Worm (Caenorhabditis elegans) whole organism, L2 larva: Measurements from ENCODE around the gene clec-181.

ENCODE experiments used
- C34F6.9 ChIP-seq: fragments of 150-350 bp; optimal IDR thresholded peaks from 2 replicates; lab custom pipeline; 2014; ENCODE audit warnings: missing biosample characterization, missing genetic modification characterization
- Y55F3AM.14 ChIP-seq: fragments of 200-800 bp; sonication (Bioruptor generic); optimal IDR thresholded peaks from 2 replicates; lab custom pipeline; 2018; ENCODE audit warnings: mild to moderate bottlenecking, missing genetic modification characterization, missing compliant biosample characterization
- ZK546.5 ChIP-seq: sonication (generic microtip); optimal IDR thresholded peaks from 2 replicates; lab custom pipeline; 2017; ENCODE audit warnings: missing biosample characterization, missing genetic modification characterization
- alr-1 ChIP-seq: fragments of 150-350 bp; optimal IDR thresholded peaks from 2 replicates; lab custom pipeline; 2014; ENCODE audit warnings: missing biosample characterization, missing genetic modification characterization
- aly-2 ChIP-seq: fragments of 150-350 bp; optimal IDR thresholded peaks from 2 replicates; lab custom pipeline; 2014; ENCODE audit warnings: missing biosample characterization, missing genetic modification characterization
- blmp-1 ChIP-seq: sonication (generic microtip); optimal IDR thresholded peaks from 2 replicates; lab custom pipeline; 2017; ENCODE audit warnings: missing genetic modification characterization, mild to moderate bottlenecking, missing compliant biosample characterization, antibody characterized with exemption, moderate library complexity; ENCODE audit not compliant: insufficient read depth
- ceh-16 ChIP-seq: fragments of 150-350 bp; optimal IDR thresholded peaks from 2 replicates; lab custom pipeline; 2014; ENCODE audit warnings: missing biosample characterization, missing genetic modification characterization
- crh-2 ChIP-seq: sonication (generic microtip); optimal IDR thresholded peaks from 2 replicates; lab custom pipeline; 2017; ENCODE audit warnings: missing biosample characterization, missing genetic modification characterization
- dmd-4 ChIP-seq: sonication (generic microtip); optimal IDR thresholded peaks from 2 replicates; lab custom pipeline; 2017; ENCODE audit warnings: missing biosample characterization, missing genetic modification characterization
- egl-27 ChIP-seq: sonication (generic microtip); optimal IDR thresholded peaks from 3 replicates; lab custom pipeline; 2017; ENCODE audit warnings: missing biosample characterization, missing genetic modification reagents, missing genetic modification characterization
- elt-1 ChIP-seq: fragments of 150-350 bp; optimal IDR thresholded peaks from 2 replicates; lab custom pipeline; 2014; ENCODE audit warnings: missing biosample characterization, missing genetic modification characterization
- elt-3 ChIP-seq: sonication (generic microtip); optimal IDR thresholded peaks from 2 replicates; lab custom pipeline; 2017; ENCODE audit warnings: missing biosample characterization, missing genetic modification characterization
- lin-11 ChIP-seq: fragments of 150-350 bp; sonication (generic microtip); optimal IDR thresholded peaks from 2 replicates; lab custom pipeline; 2014; ENCODE audit warnings: missing biosample characterization, missing genetic modification characterization, inconsistent platforms, mixed read lengths
- lin-13 ChIP-seq: fragments of 150-350 bp; optimal IDR thresholded peaks from 2 replicates; lab custom pipeline; 2014; ENCODE audit warnings: missing biosample characterization, missing genetic modification reagents, missing genetic modification characterization
- lin-39 ChIP-seq: fragments of 150-350 bp; optimal IDR thresholded peaks from 2 replicates; lab custom pipeline; 2014; ENCODE audit warnings: missing biosample characterization, missing genetic modification reagents, missing genetic modification characterization
- mab-5 ChIP-seq: fragments of 150-350 bp; optimal IDR thresholded peaks from 2 replicates; lab custom pipeline; 2014; ENCODE audit warnings: missing biosample characterization, missing genetic modification characterization
- mdl-1 ChIP-seq, 2 experiments: fragments of 150-350 bp in 1 of 2; sonication (generic microtip) in 1 of 2; optimal IDR thresholded peaks; 2 replicates each; lab custom pipeline; 2017; ENCODE audit warnings: missing biosample characterization in 2 of 2, missing genetic modification characterization in 2 of 2
- nhr-10 ChIP-seq: sonication (generic microtip); optimal IDR thresholded peaks from 2 replicates; lab custom pipeline; 2017; ENCODE audit warnings: missing biosample characterization, missing genetic modification characterization
- nhr-12 ChIP-seq: fragments of 150-350 bp; optimal IDR thresholded peaks from 2 replicates; lab custom pipeline; 2014; ENCODE audit warnings: missing biosample characterization, missing genetic modification characterization
- nhr-129 ChIP-seq: fragments of 150-350 bp; optimal IDR thresholded peaks from 2 replicates; lab custom pipeline; 2014; ENCODE audit warnings: missing biosample characterization, missing genetic modification characterization
- nhr-21 ChIP-seq: fragments of 150-350 bp; optimal IDR thresholded peaks from 2 replicates; lab custom pipeline; 2014; ENCODE audit warnings: missing biosample characterization, missing genetic modification characterization
- nhr-23 ChIP-seq: fragments of 150-350 bp; optimal IDR thresholded peaks from 2 replicates; lab custom pipeline; 2014; ENCODE audit warnings: missing biosample characterization, missing genetic modification reagents, missing genetic modification characterization
- nhr-25 ChIP-seq: fragments of 150-350 bp; sonication (generic microtip); optimal IDR thresholded peaks from 3 replicates; lab custom pipeline; 2014; ENCODE audit warnings: missing biosample characterization, missing genetic modification characterization
- nhr-6 ChIP-seq: fragments of 150-350 bp; optimal IDR thresholded peaks from 2 replicates; lab custom pipeline; 2014; ENCODE audit warnings: missing biosample characterization, missing genetic modification characterization
- peb-1 ChIP-seq: fragments of 150-350 bp; optimal IDR thresholded peaks from 2 replicates; lab custom pipeline; 2014; ENCODE audit warnings: missing biosample characterization, missing genetic modification characterization
- sem-4 ChIP-seq: fragments of 150-350 bp; optimal IDR thresholded peaks from 2 replicates; lab custom pipeline; 2014; ENCODE audit warnings: missing biosample characterization, missing genetic modification reagents, missing genetic modification characterization
- skn-1 ChIP-seq: sonication (generic microtip); optimal IDR thresholded peaks from 2 replicates; lab custom pipeline; 2017; ENCODE audit warnings: missing biosample characterization, missing genetic modification characterization
- sma-3 ChIP-seq: sonication (generic microtip); optimal IDR thresholded peaks from 2 replicates; lab custom pipeline; 2016; ENCODE audit warnings: missing genetic modification reagents, missing genetic modification characterization, missing compliant biosample characterization
- snpc-4 ChIP-seq: fragments of 150-350 bp; optimal IDR thresholded peaks from 2 replicates; lab custom pipeline; 2014; ENCODE audit warnings: missing biosample characterization, missing genetic modification characterization
- unc-39 ChIP-seq: fragments of 150-350 bp; optimal IDR thresholded peaks from 2 replicates; lab custom pipeline; 2014; ENCODE audit warnings: missing biosample characterization, missing genetic modification characterization
- zag-1 ChIP-seq: fragments of 150-350 bp; optimal IDR thresholded peaks from 2 replicates; lab custom pipeline; 2014; ENCODE audit warnings: missing biosample characterization, missing genetic modification characterization
- ztf-1 ChIP-seq: fragments of 200-800 bp; sonication (Bioruptor generic); conservative IDR thresholded peaks from 2 replicates; pipeline ENCODE4 v1.3.6; 2022; ENCODE audit warnings: missing genetic modification characterization, missing compliant biosample characterization
- ztf-11 ChIP-seq: sonication (generic microtip); optimal IDR thresholded peaks from 2 replicates; lab custom pipeline; 2017; ENCODE audit warnings: missing biosample characterization, missing genetic modification characterization
- ztf-4 ChIP-seq: fragments of 150-350 bp; optimal IDR thresholded peaks from 2 replicates; lab custom pipeline; 2014; ENCODE audit warnings: missing biosample characterization, missing genetic modification characterization

Gene clec-181

ce11 chrIV:8595767-8596166, at the start of gene clec-181:
clec-181 (plus strand) TSS chrIV:8596067.
- TF ChIP-seq mab-5 (tag; lab: Kevin White, UChicago) (no peak), mdl-1 (tag; optimal IDR thresholded peaks at IDR 0.05; lab: Kevin White, UChicago) (no peak), skn-1 (tag; lab: Kevin White, UChicago) (no peak), nhr-6 (tag; lab: Kevin White, UChicago) (no peak), ztf-1 (no peak), lin-11 (tag; lab: Kevin White, UChicago) (no peak), dmd-4 (tag; lab: Kevin White, UChicago) (no peak), sma-3 (GFP tag; lab: Kevin White, UChicago) (no peak), nhr-129 (tag; lab: Kevin White, UChicago) (no peak)

- TF ChIP-seq ZK546.5 (tag; lab: Kevin White, UChicago), result no peak
- no peak for TF ChIP-seq ceh-16 (tag; lab: Kevin White, UChicago)
- no peak for TF ChIP-seq nhr-21
- no peak for TF ChIP-seq sem-4
- TF ChIP-seq nhr-12 (tag; lab: Kevin White, UChicago), result no peak
These were observed 36.7 kb upstream of the clec-181 start, which contains the start of gene npr-22 for ce11 chrIV:8559132-8559531. npr-22 (plus strand) TSS chrIV:8559432.

- no peak for TF ChIP-seq crh-2 (tag; lab: Kevin White, UChicago)
- no peak for TF ChIP-seq lin-39
- TF ChIP-seq peb-1, result no peak
- TF ChIP-seq nhr-23 (tag; lab: Kevin White, UChicago), result no peak
- TF ChIP-seq elt-3 (tag; lab: Kevin White, UChicago), result no peak
- no peak for TF ChIP-seq egl-27 (tag; lab: Kevin White, UChicago)
- no peak for TF ChIP-seq lin-11 (tag; lab: Kevin White, UChicago)
- TF ChIP-seq skn-1 (tag; lab: Kevin White, UChicago), result no peak
- no peak for TF ChIP-seq ztf-1
- no peak for TF ChIP-seq nhr-10 (tag; lab: Kevin White, UChicago)
- TF ChIP-seq ztf-4, result no peak
- TF ChIP-seq zag-1, result no peak
- TF ChIP-seq blmp-1, result no peak
- no peak for TF ChIP-seq alr-1 (tag; lab: Kevin White, UChicago)
- TF ChIP-seq, all 48 proteins: peak for 0
These were observed 25.6 kb upstream of the clec-181 start, which contains the start of gene Y59H11AM.4 for ce11 chrIV:8570253-8570652. Y59H11AM.4 (minus strand) TSS chrIV:8570353.

DNA sequence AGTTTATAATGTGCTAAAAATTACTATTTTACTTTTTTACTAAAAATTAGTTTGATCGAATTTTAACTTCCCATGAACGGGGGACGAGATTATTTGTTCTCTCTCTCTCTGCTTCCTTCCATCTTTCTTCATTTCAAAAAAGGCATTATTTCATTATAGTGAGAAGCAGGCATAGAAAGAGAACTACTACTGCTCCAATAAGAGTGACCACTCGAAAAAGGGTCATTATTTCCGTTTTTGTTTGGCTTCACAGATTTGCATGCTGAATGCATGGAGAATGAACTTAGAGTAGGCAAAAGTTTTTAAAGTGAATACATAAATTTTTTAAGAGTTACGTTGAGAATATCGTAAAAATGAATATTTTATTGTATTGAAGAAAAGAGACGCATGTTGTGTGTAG, 25.1 kb upstream of the clec-181 start:
- no peak for TF ChIP-seq egl-27 (tag; lab: Kevin White, UChicago)
- TF ChIP-seq sem-4, result no peak
- TF ChIP-seq snpc-4 (tag; lab: Kevin White, UChicago), result no peak
- TF ChIP-seq Y55F3AM.14 (GFP tag; lab: Kevin White, UChicago), result no peak
- no peak for TF ChIP-seq elt-1 (tag; lab: Kevin White, UChicago)
- no peak for TF ChIP-seq skn-1 (tag; lab: Kevin White, UChicago)
- TF ChIP-seq aly-2 (tag; lab: Kevin White, UChicago), result no peak

- no peak for TF ChIP-seq C34F6.9 (tag; lab: Kevin White, UChicago)
- TF ChIP-seq nhr-25 (tag; lab: Kevin White, UChicago), result no peak
- TF ChIP-seq ztf-11, result no peak
- TF ChIP-seq lin-13, result no peak
- no peak for TF ChIP-seq unc-39 (tag; lab: Kevin White, UChicago)
These were observed 24.7 kb upstream of the clec-181 start, which contains the start of gene Y59H11AM.1 for ce11 chrIV:8571138-8571537. Y59H11AM.1 (plus strand) TSS chrIV:8571438.
